Worm (Caenorhabditis elegans) whole organism, L1 larva: ENCODE results near the gene T25E4.1.

ENCODE experiments used
- C04F5.9 ChIP-seq: sonication (generic microtip); optimal IDR thresholded peaks from 2 replicates; lab custom pipeline; 2016; ENCODE audit warnings: missing genetic modification characterization, missing compliant biosample characterization
- F16B12.6 ChIP-seq: fragments of 150-350 bp; optimal IDR thresholded peaks from 2 replicates; lab custom pipeline; 2014; ENCODE audit warnings: missing biosample characterization, missing genetic modification characterization
- aha-1 ChIP-seq: fragments of 150-350 bp; optimal IDR thresholded peaks from 2 replicates; lab custom pipeline; 2014; ENCODE audit warnings: missing biosample characterization, missing genetic modification characterization
- alr-1 ChIP-seq: fragments of 200-800 bp; sonication (Bioruptor generic); optimal IDR thresholded peaks from 2 replicates; lab custom pipeline; 2018; ENCODE audit warnings: borderline replicate concordance, mild to moderate bottlenecking, missing genetic modification characterization, missing compliant biosample characterization
- aly-2 ChIP-seq: fragments of 150-350 bp; optimal IDR thresholded peaks from 2 replicates; lab custom pipeline; 2014; ENCODE audit warnings: missing biosample characterization, missing genetic modification characterization
- ceh-8 ChIP-seq: fragments of 200-800 bp; sonication (Bioruptor generic); optimal IDR thresholded peaks from 2 replicates; lab custom pipeline; 2018; ENCODE audit warnings: mild to moderate bottlenecking, missing genetic modification characterization, moderate library complexity, missing compliant biosample characterization
- ceh-88 ChIP-seq: fragments of 200-800 bp; sonication (Bioruptor generic); IDR thresholded peaks from 2 replicates; pipeline ENCODE4 v1.3.6; 2022; ENCODE audit warnings: missing genetic modification characterization, missing compliant biosample characterization
- ceh-90 ChIP-seq: sonication (generic microtip); optimal IDR thresholded peaks from 2 replicates; lab custom pipeline; 2016; ENCODE audit warnings: missing genetic modification characterization, missing compliant biosample characterization
- dsc-1 ChIP-seq: sonication (generic microtip); optimal IDR thresholded peaks from 2 replicates; lab custom pipeline; 2016; ENCODE audit warnings: mild to moderate bottlenecking, missing genetic modification characterization, missing compliant biosample characterization
- efl-1 ChIP-seq, 4 experiments: fragments of 150-350 bp; optimal IDR thresholded peaks in 3 of 4; peaks in 1 of 4; 1 replicate in 1 of 4; 2 replicates in 3 of 4; lab custom pipeline; 2014; ENCODE audit warnings: missing biosample characterization in 2 of 4, missing genetic modification characterization in 2 of 4, missing genetic modification reagents in 2 of 4
- efl-3 ChIP-seq: fragments of 200-800 bp; sonication (Bioruptor generic); optimal IDR thresholded peaks from 2 replicates; lab custom pipeline; 2018; ENCODE audit warnings: mild to moderate bottlenecking, missing genetic modification characterization, missing compliant biosample characterization
- egl-13 ChIP-seq: sonication (generic microtip); optimal IDR thresholded peaks from 2 replicates; lab custom pipeline; 2016; ENCODE audit warnings: missing genotype, missing genetic modification reagents, missing genetic modification characterization, missing compliant biosample characterization
- fkh-10 ChIP-seq: sonication (generic microtip); optimal IDR thresholded peaks from 2 replicates; lab custom pipeline; 2017; ENCODE audit warnings: missing biosample characterization, missing genetic modification reagents, missing genetic modification characterization
- fkh-8 ChIP-seq: sonication (generic microtip); optimal IDR thresholded peaks from 2 replicates; lab custom pipeline; 2016; ENCODE audit warnings: mild to moderate bottlenecking, missing genetic modification characterization, missing compliant biosample characterization
- grh-1 ChIP-seq: fragments of 200-800 bp; sonication (Bioruptor generic); IDR thresholded peaks from 2 replicates; pipeline ENCODE4 v1.3.6; 2022; ENCODE audit warnings: missing genetic modification reagents, missing genetic modification characterization, missing compliant biosample characterization
- hlh-17 ChIP-seq: fragments of 200-800 bp; sonication (Bioruptor generic); optimal IDR thresholded peaks from 2 replicates; lab custom pipeline; 2018; ENCODE audit warnings: missing genetic modification characterization, mild to moderate bottlenecking, missing compliant biosample characterization, moderate library complexity, borderline replicate concordance
- hlh-4 ChIP-seq: sonication (generic microtip); optimal IDR thresholded peaks from 2 replicates; lab custom pipeline; 2016; ENCODE audit warnings: mild to moderate bottlenecking, missing genetic modification characterization, missing compliant biosample characterization
- hpl-2 ChIP-seq: fragments of 150-350 bp; optimal IDR thresholded peaks from 2 replicates; lab custom pipeline; 2014; ENCODE audit warnings: missing biosample characterization, missing genetic modification reagents, missing genetic modification characterization
- irx-1 ChIP-seq: sonication (generic microtip); optimal IDR thresholded peaks from 2 replicates; lab custom pipeline; 2016; ENCODE audit warnings: missing genetic modification characterization, missing compliant biosample characterization
- jun-1 ChIP-seq: fragments of 150-350 bp; optimal IDR thresholded peaks from 2 replicates; lab custom pipeline; 2014; ENCODE audit warnings: missing biosample characterization, missing genetic modification reagents, missing genetic modification characterization
- lin-13 ChIP-seq: fragments of 150-350 bp; optimal IDR thresholded peaks from 2 replicates; lab custom pipeline; 2014; ENCODE audit warnings: missing biosample characterization, missing genetic modification reagents, missing genetic modification characterization
- lin-14 ChIP-seq: fragments of 200-800 bp; sonication (Bioruptor generic); optimal IDR thresholded peaks from 2 replicates; lab custom pipeline; 2018; ENCODE audit warnings: mild to moderate bottlenecking, missing genetic modification characterization, moderate library complexity, missing compliant biosample characterization
- lin-39 ChIP-seq: fragments of 150-350 bp; optimal IDR thresholded peaks from 2 replicates; lab custom pipeline; 2014; ENCODE audit warnings: missing biosample characterization, missing genetic modification reagents, missing genetic modification characterization
- lir-3 ChIP-seq: sonication (generic microtip); optimal IDR thresholded peaks from 2 replicates; lab custom pipeline; 2016; ENCODE audit warnings: mild to moderate bottlenecking, missing genetic modification characterization, moderate library complexity, missing compliant biosample characterization; ENCODE audit not compliant: poor library complexity
- mab-9 ChIP-seq: fragments of 200-800 bp; sonication (Bioruptor generic); IDR thresholded peaks from 2 replicates; pipeline ENCODE4 v1.3.6; 2022; ENCODE audit warnings: missing genetic modification reagents, missing genetic modification characterization, missing compliant biosample characterization
- mdl-1 ChIP-seq, 2 experiments: fragments of 150-350 bp; optimal IDR thresholded peaks; 2 replicates each; lab custom pipeline; 2014 to 2017; ENCODE audit warnings: missing biosample characterization in 2 of 2, missing genetic modification characterization in 2 of 2, inconsistent platforms in 1 of 2
- mep-1 ChIP-seq: fragments of 150-350 bp; optimal IDR thresholded peaks from 2 replicates; lab custom pipeline; 2014; ENCODE audit warnings: missing biosample characterization, missing genetic modification characterization
- nhr-11 ChIP-seq: fragments of 150-350 bp; optimal IDR thresholded peaks from 2 replicates; lab custom pipeline; 2014; ENCODE audit warnings: missing biosample characterization, missing genetic modification characterization
- nhr-12 ChIP-seq: sonication (generic microtip); optimal IDR thresholded peaks from 2 replicates; lab custom pipeline; 2017; ENCODE audit warnings: missing biosample characterization, missing genetic modification characterization
- nhr-19 ChIP-seq: fragments of 200-800 bp; sonication (Bioruptor generic); conservative IDR thresholded peaks from 2 replicates; pipeline ENCODE4 v1.3.6; 2022; ENCODE audit warnings: missing genetic modification characterization, missing compliant biosample characterization
- nhr-28 ChIP-seq: fragments of 150-350 bp; optimal IDR thresholded peaks from 2 replicates; lab custom pipeline; 2014; ENCODE audit warnings: missing biosample characterization, missing genetic modification characterization
- nhr-71 ChIP-seq: sonication (generic microtip); optimal IDR thresholded peaks from 2 replicates; lab custom pipeline; 2016; ENCODE audit warnings: mild to moderate bottlenecking, missing genetic modification characterization, moderate library complexity, missing compliant biosample characterization
- nhr-90 ChIP-seq: sonication (generic microtip); optimal IDR thresholded peaks from 2 replicates; lab custom pipeline; 2016; ENCODE audit warnings: mild to moderate bottlenecking, missing genetic modification characterization, missing compliant biosample characterization; ENCODE audit not compliant: poor library complexity
- pag-3 ChIP-seq: sonication (generic microtip); optimal IDR thresholded peaks from 2 replicates; lab custom pipeline; 2017; ENCODE audit warnings: missing genetic modification characterization, mild to moderate bottlenecking, missing compliant biosample characterization, antibody characterized with exemption, borderline replicate concordance; ENCODE audit not compliant: insufficient read depth
- rnt-1 ChIP-seq: sonication (generic microtip); optimal IDR thresholded peaks from 2 replicates; lab custom pipeline; 2016; ENCODE audit warnings: mild to moderate bottlenecking, missing genetic modification characterization, moderate library complexity, missing compliant biosample characterization
- skn-1 ChIP-seq: fragments of 150-350 bp; optimal IDR thresholded peaks from 2 replicates; lab custom pipeline; 2014; ENCODE audit warnings: missing biosample characterization, missing genetic modification characterization
- snu-23 ChIP-seq: sonication (generic microtip); optimal IDR thresholded peaks from 2 replicates; lab custom pipeline; 2016; ENCODE audit warnings: missing genetic modification characterization, missing compliant biosample characterization
- sox-4 ChIP-seq: sonication (generic microtip); optimal IDR thresholded peaks from 2 replicates; lab custom pipeline; 2016; ENCODE audit warnings: missing genetic modification characterization, missing compliant biosample characterization
- swsn-7 ChIP-seq: sonication (generic microtip); optimal IDR thresholded peaks from 2 replicates; lab custom pipeline; 2016; ENCODE audit warnings: missing genetic modification characterization, missing compliant biosample characterization
- tbx-2 ChIP-seq: sonication (generic microtip); optimal IDR thresholded peaks from 2 replicates; lab custom pipeline; 2016; ENCODE audit warnings: missing genetic modification characterization, missing compliant biosample characterization
- tlp-1 ChIP-seq: fragments of 150-350 bp; optimal IDR thresholded peaks from 2 replicates; lab custom pipeline; 2014; ENCODE audit warnings: missing biosample characterization, missing genetic modification characterization
- unc-130 ChIP-seq: fragments of 150-350 bp; optimal IDR thresholded peaks from 2 replicates; lab custom pipeline; 2017; ENCODE audit warnings: missing biosample characterization, missing genetic modification characterization, inconsistent platforms
- unc-30 ChIP-seq: sonication (generic microtip); optimal IDR thresholded peaks from 2 replicates; lab custom pipeline; 2017; ENCODE audit warnings: missing biosample characterization, missing genetic modification characterization
- unc-86 ChIP-seq: sonication (generic microtip); optimal IDR thresholded peaks from 2 replicates; lab custom pipeline; 2016; ENCODE audit warnings: missing genetic modification characterization, missing compliant biosample characterization
- unc-98 ChIP-seq: fragments of 200-800 bp; sonication (Bioruptor generic); IDR thresholded peaks from 2 replicates; pipeline ENCODE4 v1.3.6; 2022; ENCODE audit warnings: missing genetic modification characterization, missing compliant biosample characterization
- xbp-1 ChIP-seq: sonication (generic microtip); optimal IDR thresholded peaks from 2 replicates; lab custom pipeline; 2016; ENCODE audit warnings: missing genetic modification characterization, missing compliant biosample characterization
- zag-1 ChIP-seq: fragments of 150-350 bp; optimal IDR thresholded peaks from 2 replicates; lab custom pipeline; 2014; ENCODE audit warnings: missing biosample characterization, missing genetic modification characterization
- zip-4 ChIP-seq: fragments of 200-800 bp; sonication (Bioruptor generic); optimal IDR thresholded peaks from 2 replicates; lab custom pipeline; 2018; ENCODE audit warnings: mild to moderate bottlenecking, missing genetic modification characterization, moderate library complexity, missing compliant biosample characterization
- ztf-11 ChIP-seq, 2 experiments: sonication (generic microtip); optimal IDR thresholded peaks; 2 replicates each; lab custom pipeline; 2016 to 2017; ENCODE audit warnings: missing genetic modification characterization in 2 of 2, missing biosample characterization in 1 of 2, missing compliant biosample characterization in 1 of 2

T25E4.1 gene

DNA sequence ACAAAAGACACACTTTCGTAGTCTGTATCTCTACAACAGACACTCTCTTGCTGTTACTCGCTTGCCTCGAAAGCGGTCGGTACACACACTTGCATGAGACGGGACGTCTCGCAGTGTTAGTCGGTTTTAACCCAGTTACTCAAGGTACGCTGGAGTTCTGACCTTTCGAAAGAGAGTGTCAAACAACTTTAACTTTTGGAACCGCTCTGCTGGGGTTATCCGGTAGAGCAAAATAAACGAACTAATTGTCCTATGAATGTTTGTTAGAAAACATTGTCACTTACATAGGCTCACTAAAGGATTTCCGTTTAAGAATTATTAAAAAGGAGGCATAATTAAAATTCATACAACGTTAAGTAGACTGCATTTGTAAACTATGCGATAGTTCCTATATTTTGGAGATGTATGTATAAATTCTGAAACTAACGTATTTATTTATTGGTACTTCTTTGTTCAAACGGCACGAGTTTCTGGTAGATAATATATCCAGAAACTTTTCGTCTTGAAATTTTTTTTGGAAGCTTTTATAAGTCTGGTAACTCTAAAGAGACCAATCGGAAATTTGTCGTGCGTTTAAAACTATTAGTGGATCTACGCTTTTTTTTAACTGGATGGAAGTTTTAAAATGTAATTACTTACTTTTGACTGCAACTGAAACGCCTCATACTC, 34.5 kb upstream of the T25E4.1 start (continued):
- TF ChIP-seq mep-1 (tag; lab: Kevin White, UChicago), result peak; percentile 97
- peak; percentile 60 for TF ChIP-seq F16B12.6
- peak; percentile 83 for TF ChIP-seq efl-3 (GFP tag; lab: Kevin White, UChicago)
- TF ChIP-seq nhr-12 (tag; lab: Kevin White, UChicago), result peak; percentile 68
- peak; percentile 79 for TF ChIP-seq pag-3 (tag; lab: Kevin White, UChicago)
- TF ChIP-seq nhr-90 (tag; lab: Kevin White, UChicago), result peak; percentile 100
- TF ChIP-seq nhr-19, result peak; percentile 99
- TF ChIP-seq C04F5.9 (tag; lab: Kevin White, UChicago), result peak; percentile 95
- TF ChIP-seq dsc-1 (tag; lab: Kevin White, UChicago), result peak; percentile 99
- peak; percentile 99 for TF ChIP-seq grh-1
- TF ChIP-seq, all 84 proteins: peak for 81

- TF ChIP-seq mab-9 (GFP tag; lab: Robert Waterston, UW) (no peak), zip-4 (no peak), ceh-88 (GFP tag; lab: Robert Waterston, UW) (no peak), ceh-90 (no peak), nhr-28 (tag; lab: Kevin White, UChicago) (no peak), skn-1 (tag; lab: Kevin White, UChicago) (peak; percentile 26), mdl-1 (tag; optimal IDR thresholded peaks at IDR 0.05; lab: Kevin White, UChicago) (peak in 1 of 2 experiments; percentile 46), nhr-71 (tag; lab: Kevin White, UChicago) (peak; percentile 79), sox-4 (no peak), unc-86 (tag; lab: Kevin White, UChicago) (no peak), F16B12.6 (peak; percentile 24), fkh-8 (tag; lab: Kevin White, UChicago) (no peak), lin-39 (tag; lab: Kevin White, UChicago) (peak; percentile 70), aha-1 (no peak), hlh-4 (tag; lab: Kevin White, UChicago) (no peak), grh-1 (no peak), tbx-2 (no peak), unc-98 (no peak), lin-14 (GFP tag; lab: Kevin White, UChicago) (peak; percentile 32), snu-23 (GFP tag; lab: Kevin White, UChicago) (peak; percentile 70), pag-3 (tag; lab: Kevin White, UChicago) (no peak), unc-130 (tag; lab: Kevin White, UChicago) (no peak), tlp-1 (tag; lab: Kevin White, UChicago) (no peak), unc-30 (no peak), efl-3 (GFP tag; lab: Kevin White, UChicago) (no peak), nhr-11 (tag; lab: Kevin White, UChicago) (no peak), mep-1 (tag; lab: Kevin White, UChicago) (no peak), xbp-1 (tag; lab: Kevin White, UChicago) (peak; percentile 27), ceh-8 (GFP tag; lab: Kevin White, UChicago) (no peak), efl-1 (optimal IDR thresholded peaks at IDR 0.05; lab: Kevin White, UChicago) (peak; percentile 33 to 37), efl-1 (GFP tag; optimal IDR thresholded peaks at IDR 0.05 in 1 of 2; lab: Kevin White, UChicago) (peak in 1 of 2 experiments; percentile 91), egl-13 (tag; lab: Kevin White, UChicago) (no peak), hpl-2 (GFP tag; lab: Kevin White, UChicago) (no peak), swsn-7 (peak; percentile 95), alr-1 (tag; lab: Kevin White, UChicago) (no peak), irx-1 (tag; lab: Kevin White, UChicago) (no peak), aly-2 (tag; lab: Kevin White, UChicago) (no peak), hlh-17 (no peak), ztf-11 (tag; optimal IDR thresholded peaks at IDR 0.05; lab: Kevin White, UChicago) (no peak), lir-3 (tag; lab: Kevin White, UChicago) (no peak), fkh-10 (GFP tag; lab: Kevin White, UChicago) (no peak), zag-1 (tag; lab: Kevin White, UChicago) (no peak), jun-1 (tag; lab: Kevin White, UChicago) (peak; percentile 58), lin-13 (GFP tag; lab: Kevin White, UChicago) (peak; percentile 31), rnt-1 (tag; lab: Kevin White, UChicago) (peak; percentile 91)
Observed at ce11 chrII:5544145-5544515, 34.0 kb upstream of the T25E4.1 start.
